Fruit fly (Drosophila melanogaster) whole organism, adult: ENCODE results near the gene Polr1C.

Experiments
- CG12768 ChIP-seq: fragments of 200-800 bp; sonication (Bioruptor generic); optimal IDR thresholded peaks from 2 replicates; lab custom pipeline; 2017; ENCODE audit warnings: missing biosample characterization, missing genetic modification characterization, mild to moderate bottlenecking, moderate library complexity, missing genetic modification reagents
- CG33017 ChIP-seq: fragments of 200-800 bp; sonication (Bioruptor generic); optimal IDR thresholded peaks from 2 replicates; lab custom pipeline; 2018; ENCODE audit warnings: missing biosample characterization, mild to moderate bottlenecking, missing genetic modification characterization, moderate library complexity
- Crg-1 ChIP-seq: fragments of 200-800 bp; sonication (Bioruptor generic); optimal IDR thresholded peaks from 2 replicates; lab custom pipeline; 2016; ENCODE audit warnings: missing biosample characterization, missing genetic modification characterization
- Hr96 ChIP-seq: fragments of 200-800 bp; sonication (Bioruptor generic); optimal IDR thresholded peaks from 2 replicates; lab custom pipeline; 2016; ENCODE audit warnings: missing biosample characterization, missing genetic modification characterization
- cic ChIP-seq: fragments of 200-800 bp; sonication (Bioruptor generic); optimal IDR thresholded peaks from 2 replicates; lab custom pipeline; 2017; ENCODE audit warnings: missing biosample characterization, mild to moderate bottlenecking, missing genetic modification characterization, moderate library complexity
- kay ChIP-seq: fragments of 200-800 bp; sonication (Bioruptor generic); peaks from one replicate; lab custom pipeline; 2016; ENCODE audit warnings: missing biosample characterization, missing genetic modification characterization, borderline replicate concordance
- pad ChIP-seq: fragments of 200-800 bp; sonication (Bioruptor generic); optimal IDR thresholded peaks from 3 replicates; lab custom pipeline; 2017; ENCODE audit warnings: missing biosample characterization, missing genetic modification characterization, mild to moderate bottlenecking, moderate library complexity, missing genetic modification reagents

dm6 chr2L:4973731-4974415 lies 5.1 kb downstream of the Polr1C start, which contains the start of gene mRpL28:
- no peak for TF ChIP-seq CG12768 (GFP tag; lab: Kevin White, UChicago)
- no peak for TF ChIP-seq kay (GFP tag; lab: Kevin White, UChicago)
- TF ChIP-seq cic (GFP tag; lab: Kevin White, UChicago) = no peak
- TF ChIP-seq Hr96 (GFP tag; lab: Kevin White, UChicago) = no peak
- no peak for TF ChIP-seq Crg-1
- TF ChIP-seq pad (GFP tag; lab: Kevin White, UChicago) = no peak
- TF ChIP-seq CG33017 (tag; lab: Kevin White, UChicago) = no peak
